Worm (Caenorhabditis elegans): ENCODE results near the gene fbxa-36.

Gene fbxa-36

ce11 chrIII:1293135-1293534 is at the start of gene fbxa-36:
Gene fbxa-36, minus strand, starts transcription at chrIII:1293235.
- TF ChIP-seq tbx-11 (GFP tag; IDR thresholded peaks at IDR 0.05) (no peak), scrt-1 (GFP tag; IDR thresholded peaks at IDR 0.05) (no peak), tbx-37 (GFP tag; conservative IDR thresholded peaks at IDR 0.05) (no peak), hmbx-1 (tag; optimal IDR thresholded peaks at IDR 0.05) (no peak), hnd-1 (tag; optimal IDR thresholded peaks at IDR 0.05) (no peak), ets-7 (tag; optimal IDR thresholded peaks at IDR 0.05) (no peak), ceh-36 (tag; optimal IDR thresholded peaks at IDR 0.05) (no peak), flt-1 (GFP tag; IDR thresholded peaks at IDR 0.05) (no peak), sea-1 (GFP tag; conservative IDR thresholded peaks at IDR 0.05) (no peak), B0310.2 (tag; optimal IDR thresholded peaks at IDR 0.05) (no peak), ama-1 (optimal IDR thresholded peaks at IDR 0.05) (no peak), aly-1 (tag; optimal IDR thresholded peaks at IDR 0.05) (no peak), pes-1 (GFP tag; IDR thresholded peaks at IDR 0.05) (no peak), tra-4 (tag; optimal IDR thresholded peaks at IDR 0.05) (no peak), F13C5.2 (tag; optimal IDR thresholded peaks at IDR 0.05) (no peak), hmg-4 (GFP tag; optimal IDR thresholded peaks at IDR 0.05) (no peak), ceh-13 (GFP tag; optimal IDR thresholded peaks at IDR 0.05) (no peak)

ce11 chrIII:1342488-1342887 is 49.5 kb upstream of the fbxa-36 start, which contains the start of gene fbxa-26:
Gene fbxa-26, minus strand, starts transcription at chrIII:1342522.
- TF ChIP-seq tbx-11 (GFP tag; IDR thresholded peaks at IDR 0.05), result no peak
- no peak for TF ChIP-seq sea-1 (GFP tag; conservative IDR thresholded peaks at IDR 0.05)
- no peak for TF ChIP-seq ets-7 (tag; optimal IDR thresholded peaks at IDR 0.05)
- no peak for TF ChIP-seq flt-1 (GFP tag; IDR thresholded peaks at IDR 0.05)
- TF ChIP-seq tra-4 (tag; optimal IDR thresholded peaks at IDR 0.05), result no peak
- no peak for TF ChIP-seq hmg-4 (GFP tag; optimal IDR thresholded peaks at IDR 0.05)
- no peak for TF ChIP-seq ama-1 (optimal IDR thresholded peaks at IDR 0.05)
- no peak for TF ChIP-seq hmbx-1 (tag; optimal IDR thresholded peaks at IDR 0.05)
- TF ChIP-seq hnd-1 (tag; optimal IDR thresholded peaks at IDR 0.05), result no peak
- TF ChIP-seq tbx-37 (GFP tag; conservative IDR thresholded peaks at IDR 0.05), result no peak
- no peak for TF ChIP-seq B0310.2 (tag; optimal IDR thresholded peaks at IDR 0.05)

- TF ChIP-seq aly-1 (tag; optimal IDR thresholded peaks at IDR 0.05), result no peak
- no peak for TF ChIP-seq tbx-11 (GFP tag; IDR thresholded peaks at IDR 0.05)
- no peak for TF ChIP-seq pes-1 (GFP tag; IDR thresholded peaks at IDR 0.05)
- TF ChIP-seq scrt-1 (GFP tag; IDR thresholded peaks at IDR 0.05), result no peak
- TF ChIP-seq ceh-13 (GFP tag; optimal IDR thresholded peaks at IDR 0.05), result no peak
- no peak for TF ChIP-seq flt-1 (GFP tag; IDR thresholded peaks at IDR 0.05)
- TF ChIP-seq tra-4 (tag; optimal IDR thresholded peaks at IDR 0.05), result no peak
- TF ChIP-seq hnd-1 (tag; optimal IDR thresholded peaks at IDR 0.05), result no peak
- TF ChIP-seq ceh-36 (tag; optimal IDR thresholded peaks at IDR 0.05), result no peak
- TF ChIP-seq F13C5.2 (tag; optimal IDR thresholded peaks at IDR 0.05), result no peak
- TF ChIP-seq sea-1 (GFP tag; conservative IDR thresholded peaks at IDR 0.05), result no peak
- TF ChIP-seq hmg-4 (GFP tag; optimal IDR thresholded peaks at IDR 0.05), result no peak
- no peak for TF ChIP-seq ama-1 (optimal IDR thresholded peaks at IDR 0.05)
- TF ChIP-seq tbx-37 (GFP tag; conservative IDR thresholded peaks at IDR 0.05), result no peak
Observed at ce11 chrIII:1340240-1340639, 47.2 kb upstream of the fbxa-36 start, which contains the start of gene fbxa-5. Gene fbxa-5, minus strand, starts transcription at chrIII:1340340.

- TF ChIP-seq B0310.2 (tag; optimal IDR thresholded peaks at IDR 0.05) (no peak), scrt-1 (GFP tag; IDR thresholded peaks at IDR 0.05) (no peak), pes-1 (GFP tag; IDR thresholded peaks at IDR 0.05) (no peak), aly-1 (tag; optimal IDR thresholded peaks at IDR 0.05) (no peak), ceh-36 (tag; optimal IDR thresholded peaks at IDR 0.05) (no peak), ceh-13 (GFP tag; optimal IDR thresholded peaks at IDR 0.05) (no peak), hmbx-1 (tag; optimal IDR thresholded peaks at IDR 0.05) (no peak), tra-4 (tag; optimal IDR thresholded peaks at IDR 0.05) (no peak), flt-1 (GFP tag; IDR thresholded peaks at IDR 0.05) (no peak), tbx-37 (GFP tag; conservative IDR thresholded peaks at IDR 0.05) (no peak), ets-7 (tag; optimal IDR thresholded peaks at IDR 0.05) (no peak), ama-1 (optimal IDR thresholded peaks at IDR 0.05) (no peak), hnd-1 (tag; optimal IDR thresholded peaks at IDR 0.05) (no peak), hmg-4 (GFP tag; optimal IDR thresholded peaks at IDR 0.05) (no peak), tbx-11 (GFP tag; IDR thresholded peaks at IDR 0.05) (no peak)
Observed at ce11 chrIII:1331894-1332293, 38.9 kb upstream of the fbxa-36 start, which contains the start of gene Y82E9BL.19. Gene Y82E9BL.19, plus strand, starts transcription at chrIII:1332016.

ce11 chrIII:1326490-1326889 is 33.5 kb upstream of the fbxa-36 start, which contains the start of gene Y82E9BL.18:
Gene Y82E9BL.18, plus strand, starts transcription at chrIII:1326790.
- TF ChIP-seq ama-1 (optimal IDR thresholded peaks at IDR 0.05) (no peak), tra-4 (tag; optimal IDR thresholded peaks at IDR 0.05) (no peak), scrt-1 (GFP tag; IDR thresholded peaks at IDR 0.05) (no peak), ceh-13 (GFP tag; optimal IDR thresholded peaks at IDR 0.05) (no peak), hnd-1 (tag; optimal IDR thresholded peaks at IDR 0.05) (no peak), F13C5.2 (tag; optimal IDR thresholded peaks at IDR 0.05) (no peak), hmbx-1 (tag; optimal IDR thresholded peaks at IDR 0.05) (no peak), ets-7 (tag; optimal IDR thresholded peaks at IDR 0.05) (no peak), hmg-4 (GFP tag; optimal IDR thresholded peaks at IDR 0.05) (no peak)

ce11 chrIII:1324513-1324912 is 31.5 kb upstream of the fbxa-36 start, which contains the start of gene fbxa-14:
Gene fbxa-14, minus strand, starts transcription at chrIII:1324613.
- no peak for TF ChIP-seq scrt-1 (GFP tag; IDR thresholded peaks at IDR 0.05)
- TF ChIP-seq F13C5.2 (tag; optimal IDR thresholded peaks at IDR 0.05), result no peak
- no peak for TF ChIP-seq tbx-37 (GFP tag; conservative IDR thresholded peaks at IDR 0.05)
- TF ChIP-seq ama-1 (optimal IDR thresholded peaks at IDR 0.05), result no peak

- TF ChIP-seq aly-1 (tag; optimal IDR thresholded peaks at IDR 0.05) (no peak), B0310.2 (tag; optimal IDR thresholded peaks at IDR 0.05) (no peak)
Observed at ce11 chrIII:1323555-1323954, 30.5 kb upstream of the fbxa-36 start.

ce11 chrIII:1321561-1321960 is 28.5 kb upstream of the fbxa-36 start, which contains the start of gene fbxa-15:
Gene fbxa-15, minus strand, starts transcription at chrIII:1321661.
- TF ChIP-seq B0310.2 (tag; optimal IDR thresholded peaks at IDR 0.05) (no peak), aly-1 (tag; optimal IDR thresholded peaks at IDR 0.05) (no peak), ceh-36 (tag; optimal IDR thresholded peaks at IDR 0.05) (no peak), pes-1 (GFP tag; IDR thresholded peaks at IDR 0.05) (no peak), tbx-11 (GFP tag; IDR thresholded peaks at IDR 0.05) (no peak), hmbx-1 (tag; optimal IDR thresholded peaks at IDR 0.05) (no peak), sea-1 (GFP tag; conservative IDR thresholded peaks at IDR 0.05) (no peak), flt-1 (GFP tag; IDR thresholded peaks at IDR 0.05) (no peak), hmg-4 (GFP tag; optimal IDR thresholded peaks at IDR 0.05) (no peak), F13C5.2 (tag; optimal IDR thresholded peaks at IDR 0.05) (no peak), tbx-37 (GFP tag; conservative IDR thresholded peaks at IDR 0.05) (no peak), ets-7 (tag; optimal IDR thresholded peaks at IDR 0.05) (no peak)
